Worm (Caenorhabditis elegans): ENCODE data around the gene clec-204.

ce11 chrV:1743205-1743870 is 13.6 kb upstream of the clec-204 start, which contains the start of gene nhr-256:
- no peak for TF ChIP-seq dao-5 (tag; optimal IDR thresholded peaks at IDR 0.05)
- peak; percentile 80 for TF ChIP-seq W03F9.2 (tag; optimal IDR thresholded peaks at IDR 0.05)
